Worm (Caenorhabditis elegans) whole organism, L4 larva: Measurements from ENCODE around the gene hda-2.
A peak's percentile ranks its signal among the peaks of the same experiment; 100 is the strongest.

Experiments used
- D1046.2 ChIP-seq: fragments of 200-800 bp; sonication (Bioruptor generic); IDR thresholded peaks from 2 replicates; pipeline ENCODE4 v1.3.6; 2022; ENCODE audit warnings: missing genetic modification characterization, missing compliant biosample characterization
- T20F7.1 ChIP-seq: fragments of 200-800 bp; sonication (Bioruptor generic); optimal IDR thresholded peaks from 2 replicates; lab custom pipeline; 2018; ENCODE audit warnings: mild to moderate bottlenecking, missing genetic modification characterization, missing compliant biosample characterization
- aha-1 ChIP-seq: fragments of 150-350 bp; peaks from one replicate; lab custom pipeline; 2014; ENCODE audit warnings: missing biosample characterization, missing genetic modification characterization
- ceh-20 ChIP-seq: fragments of 200-800 bp; sonication (Bioruptor generic); IDR thresholded peaks from 2 replicates; pipeline ENCODE4 v1.3.6; 2022; ENCODE audit warnings: missing genetic modification reagents, missing genetic modification characterization, missing compliant biosample characterization
- ceh-28 ChIP-seq: fragments of 150-350 bp; optimal IDR thresholded peaks from 2 replicates; lab custom pipeline; 2014; ENCODE audit warnings: missing biosample characterization, missing genetic modification reagents, missing genetic modification characterization
- ceh-62 ChIP-seq: sonication (generic microtip); optimal IDR thresholded peaks from 2 replicates; lab custom pipeline; 2017; ENCODE audit warnings: missing biosample characterization, missing genetic modification characterization
- ces-1 ChIP-seq: fragments of 150-350 bp; sonication (generic microtip); optimal IDR thresholded peaks from 4 replicates; lab custom pipeline; 2014; ENCODE audit warnings: missing biosample characterization, missing genetic modification reagents, missing genetic modification characterization
- cey-2 ChIP-seq: sonication (generic microtip); optimal IDR thresholded peaks from 3 replicates; lab custom pipeline; 2017; ENCODE audit warnings: missing genetic modification characterization, mild to moderate bottlenecking, missing compliant biosample characterization, antibody characterized with exemption, borderline replicate concordance; ENCODE audit not compliant: insufficient read depth
- daf-12 ChIP-seq: fragments of 150-350 bp; optimal IDR thresholded peaks from 2 replicates; lab custom pipeline; 2014; ENCODE audit warnings: missing biosample characterization, missing genetic modification reagents, missing genetic modification characterization
- daf-16 ChIP-seq, 3 experiments: sonication (generic microtip); optimal IDR thresholded peaks; 2 replicates each; lab custom pipeline; 2016 to 2017; ENCODE audit warnings: missing genetic modification characterization in 3 of 3, missing genetic modification reagents in 3 of 3, mild to moderate bottlenecking in 2 of 3, missing compliant biosample characterization in 2 of 3, missing biosample characterization in 1 of 3, moderate library complexity in 1 of 3
- dmd-6 ChIP-seq: fragments of 200-800 bp; sonication (Bioruptor generic); IDR thresholded peaks from 2 replicates; pipeline ENCODE4 v1.3.6; 2022; ENCODE audit warnings: missing genetic modification reagents, missing genetic modification characterization, missing compliant biosample characterization
- dmd-8 ChIP-seq: fragments of 200-800 bp; sonication (Bioruptor generic); IDR thresholded peaks from 2 replicates; pipeline ENCODE4 v1.3.6; 2022; ENCODE audit warnings: missing genetic modification characterization, missing compliant biosample characterization
- dmd-9 ChIP-seq: fragments of 200-800 bp; sonication (Bioruptor generic); IDR thresholded peaks from 2 replicates; pipeline ENCODE4 v1.3.6; 2022; ENCODE audit warnings: missing genetic modification reagents, missing genetic modification characterization, missing compliant biosample characterization
- dpl-1 ChIP-seq: fragments of 150-350 bp; optimal IDR thresholded peaks from 2 replicates; lab custom pipeline; 2014; ENCODE audit warnings: missing biosample characterization, missing genetic modification reagents, missing genetic modification characterization
- dve-1 ChIP-seq: sonication (generic microtip); optimal IDR thresholded peaks from 2 replicates; lab custom pipeline; 2017; ENCODE audit warnings: antibody characterized with exemption, mild to moderate bottlenecking, missing genetic modification characterization, missing compliant biosample characterization; ENCODE audit not compliant: insufficient read depth
- hif-1 ChIP-seq, 2 experiments: sonication (generic microtip); optimal IDR thresholded peaks; 2 replicates each; lab custom pipeline; 2016 to 2017; ENCODE audit warnings: missing compliant biosample characterization in 2 of 2, missing genetic modification characterization in 2 of 2, missing genetic modification reagents in 2 of 2, missing genotype in 2 of 2, mild to moderate bottlenecking in 1 of 2
- hlh-11 ChIP-seq: fragments of 200-800 bp; sonication (Bioruptor generic); optimal IDR thresholded peaks from 2 replicates; lab custom pipeline; 2018; ENCODE audit warnings: mild to moderate bottlenecking, missing genetic modification characterization, missing compliant biosample characterization
- hlh-30 ChIP-seq: sonication (generic microtip); optimal IDR thresholded peaks from 2 replicates; lab custom pipeline; 2017; ENCODE audit warnings: antibody characterized with exemption, mild to moderate bottlenecking, missing genetic modification characterization, missing compliant biosample characterization; ENCODE audit not compliant: insufficient read depth
- lim-7 ChIP-seq: fragments of 200-800 bp; sonication (Bioruptor generic); IDR thresholded peaks from 2 replicates; pipeline ENCODE4 v1.3.6; 2022; ENCODE audit warnings: missing genetic modification characterization, missing compliant biosample characterization
- lir-3 ChIP-seq: sonication (generic microtip); optimal IDR thresholded peaks from 2 replicates; lab custom pipeline; 2016; ENCODE audit warnings: mild to moderate bottlenecking, missing genetic modification characterization, missing compliant biosample characterization
- lsy-2 ChIP-seq, 2 experiments: fragments of 150-350 bp in 1 of 2; sonication (generic microtip) in 1 of 2; optimal IDR thresholded peaks; 2 replicates each; lab custom pipeline; 2014 to 2017; ENCODE audit warnings: missing biosample characterization in 2 of 2, missing genetic modification characterization in 2 of 2
- madf-9 ChIP-seq: fragments of 200-800 bp; sonication (Bioruptor generic); conservative IDR thresholded peaks from 2 replicates; pipeline ENCODE4 v1.3.6; 2022; ENCODE audit warnings: missing genetic modification reagents, missing genetic modification characterization, missing compliant biosample characterization
- mdl-1 ChIP-seq, 2 experiments: fragments of 150-350 bp in 1 of 2; sonication (generic microtip) in 1 of 2; optimal IDR thresholded peaks; 2 replicates each; lab custom pipeline; 2014 to 2017; ENCODE audit warnings: missing biosample characterization in 2 of 2, missing genetic modification characterization in 2 of 2
- mes-2 ChIP-seq: sonication (generic microtip); optimal IDR thresholded peaks from 2 replicates; lab custom pipeline; 2016; ENCODE audit warnings: missing genotype, mild to moderate bottlenecking, missing genetic modification characterization, missing compliant biosample characterization; ENCODE audit not compliant: poor library complexity, severe bottlenecking
- mxl-2 ChIP-seq: fragments of 200-800 bp; sonication (Bioruptor generic); conservative IDR thresholded peaks from 2 replicates; pipeline ENCODE4 v1.3.6; 2022; ENCODE audit warnings: missing genetic modification reagents, missing genetic modification characterization, missing compliant biosample characterization
- nhr-102 ChIP-seq: sonication (generic microtip); optimal IDR thresholded peaks from 2 replicates; lab custom pipeline; 2016; ENCODE audit warnings: mild to moderate bottlenecking, missing genetic modification characterization, moderate library complexity, missing compliant biosample characterization
- nhr-28 ChIP-seq: fragments of 150-350 bp; optimal IDR thresholded peaks from 2 replicates; lab custom pipeline; 2014; ENCODE audit warnings: missing biosample characterization, missing genetic modification characterization
- nhr-42 ChIP-seq: fragments of 200-800 bp; sonication (Bioruptor generic); IDR thresholded peaks from 2 replicates; pipeline ENCODE4 v1.3.6; 2022; ENCODE audit warnings: missing genetic modification characterization, missing compliant biosample characterization
- nhr-48 ChIP-seq: sonication (generic microtip); optimal IDR thresholded peaks from 2 replicates; lab custom pipeline; 2016; ENCODE audit warnings: mild to moderate bottlenecking, missing genetic modification characterization, missing compliant biosample characterization
- nhr-77 ChIP-seq: fragments of 150-350 bp; optimal IDR thresholded peaks from 2 replicates; lab custom pipeline; 2014; ENCODE audit warnings: missing biosample characterization, missing genetic modification characterization
- saeg-2 ChIP-seq: fragments of 200-800 bp; sonication (Bioruptor generic); IDR thresholded peaks from 2 replicates; pipeline ENCODE4 v1.3.6; 2022; ENCODE audit warnings: missing genetic modification reagents, missing genetic modification characterization, missing compliant biosample characterization
- unc-62 ChIP-seq, 3 experiments: fragments of 150-350 bp in 1 of 3; sonication (generic microtip); optimal IDR thresholded peaks in 2 of 3; peaks in 1 of 3; 1 replicate in 1 of 3; 2 replicates in 2 of 3; lab custom pipeline; 2014 to 2017; ENCODE audit warnings: missing biosample characterization in 3 of 3, missing genetic modification characterization in 3 of 3, missing genetic modification reagents in 3 of 3, missing genotype in 1 of 3
- zag-1 ChIP-seq: fragments of 150-350 bp; optimal IDR thresholded peaks from 2 replicates; lab custom pipeline; 2014; ENCODE audit warnings: missing biosample characterization, missing genetic modification characterization
- zfp-2 ChIP-seq: sonication (generic microtip); optimal IDR thresholded peaks from 2 replicates; lab custom pipeline; 2016; ENCODE audit warnings: mild to moderate bottlenecking, missing genetic modification characterization, missing compliant biosample characterization

hda-2 gene

ce11 chrII:8015483-8015938, 6.8 kb downstream of the hda-2 start (continued):
- TF ChIP-seq saeg-2 (no peak), nhr-42 (GFP tag; lab: Robert Waterston, UW) (no peak), lir-3 (tag; lab: Kevin White, UChicago) (no peak)

ce11 chrII:8012071-8013031, 10.0 kb downstream of the hda-2 start, which contains the start of gene DH11.2:
Gene DH11.2, plus strand, starts transcription at chrII:8012816.
- TF ChIP-seq aha-1 = peak; percentile 75
- TF ChIP-seq dmd-8 (GFP tag; lab: Robert Waterston, UW) = no peak
- TF ChIP-seq dmd-9 (GFP tag; lab: Robert Waterston, UW) = no peak
- TF ChIP-seq ceh-28 = no peak
- TF ChIP-seq nhr-42 (GFP tag; lab: Robert Waterston, UW) = no peak
- TF ChIP-seq lir-3 (tag; lab: Kevin White, UChicago) = no peak
- peak; percentile 29 for TF ChIP-seq nhr-28 (tag; lab: Kevin White, UChicago)
- peak; percentile 36 for TF ChIP-seq dve-1 (tag; lab: Kevin White, UChicago)
- no peak for TF ChIP-seq ceh-62 (tag; lab: Kevin White, UChicago)
- no peak for TF ChIP-seq cey-2 (tag; lab: Kevin White, UChicago)
- TF ChIP-seq hif-1 (tag; optimal IDR thresholded peaks at IDR 0.05; lab: Kevin White, UChicago) = peak in 1 of 2 experiments; percentile 46
- TF ChIP-seq D1046.2 = no peak
- TF ChIP-seq zag-1 (tag; lab: Kevin White, UChicago) = no peak
- TF ChIP-seq T20F7.1 (GFP tag; lab: Kevin White, UChicago) = no peak
- no peak for TF ChIP-seq dpl-1 (GFP tag; lab: Kevin White, UChicago)
- peak; percentile 57 for TF ChIP-seq nhr-77 (tag; lab: Kevin White, UChicago)
- no peak for TF ChIP-seq ceh-20
- no peak for TF ChIP-seq mdl-1 (tag; optimal IDR thresholded peaks at IDR 0.05; lab: Kevin White, UChicago)
- TF ChIP-seq lsy-2 (tag; optimal IDR thresholded peaks at IDR 0.05; lab: Kevin White, UChicago) = no peak
- TF ChIP-seq mes-2 = no peak
- TF ChIP-seq daf-12 (tag; lab: Kevin White, UChicago) = no peak
- TF ChIP-seq zfp-2 = no peak
- peak; percentile 66 for TF ChIP-seq hlh-11 (tag; lab: Kevin White, UChicago)
- no peak for TF ChIP-seq nhr-102
- peak in 1 of 2 experiments; percentile 96 for TF ChIP-seq unc-62 (GFP tag; optimal IDR thresholded peaks at IDR 0.05 in 1 of 2; lab: Kevin White, UChicago)
- TF ChIP-seq unc-62 (tag; optimal IDR thresholded peaks at IDR 0.05; lab: Kevin White, UChicago) = no peak
- no peak for TF ChIP-seq madf-9 (GFP tag; lab: Robert Waterston, UW)
- peak; percentile 50 for TF ChIP-seq nhr-48
- TF ChIP-seq ces-1 = no peak
- peak; percentile 65 for TF ChIP-seq hlh-30
- peak; percentile 58 for TF ChIP-seq dmd-6 (GFP tag; lab: Robert Waterston, UW)
- TF ChIP-seq daf-16 (GFP tag; optimal IDR thresholded peaks at IDR 0.05; lab: Kevin White, UChicago) = no peak
- peak; percentile 72 for TF ChIP-seq daf-16 (tag; optimal IDR thresholded peaks at IDR 0.05; lab: Kevin White, UChicago)
- no peak for TF ChIP-seq mxl-2 (GFP tag; lab: Robert Waterston, UW)
- TF ChIP-seq lim-7 (GFP tag; lab: Robert Waterston, UW) = no peak

- TF ChIP-seq nhr-77 (tag; lab: Kevin White, UChicago) (no peak), daf-16 (GFP tag; optimal IDR thresholded peaks at IDR 0.05; lab: Kevin White, UChicago) (no peak), daf-16 (tag; optimal IDR thresholded peaks at IDR 0.05; lab: Kevin White, UChicago) (peak; percentile 1)
These were observed 14.0 kb downstream of the hda-2 start, which contains the start of gene glna-2 for ce11 chrII:8008334-8008733. Gene glna-2, plus strand, starts transcription at chrII:8008634.
